Fruit fly (Drosophila melanogaster): ENCODE data around the gene cyst.

The cyst gene

dm6 chr2L:19455209-19455608 lies 53.4 kb downstream of the cyst start:
- TF ChIP-seq Rx (GFP tag; IDR thresholded peaks at IDR 0.05) (no peak), gt (GFP tag; IDR thresholded peaks at IDR 0.05) (no peak), sug (tag; optimal IDR thresholded peaks at IDR 0.05) (peak; percentile 6), Hr78 (GFP tag; optimal IDR thresholded peaks at IDR 0.05) (peak in 1 of 2 experiments; percentile 69), Med (GFP tag) (peak; percentile 1), nerfin-2 (GFP tag; IDR thresholded peaks at IDR 0.05; ENCODE audit: partially characterized antibody) (0 out of 2 replicates have a peak, but pooled peaks have one; percentile 23)

- TF ChIP-seq nom (GFP tag; optimal IDR thresholded peaks at IDR 0.05) = peak; percentile 15
- no peak for TF ChIP-seq nerfin-2 (GFP tag; IDR thresholded peaks at IDR 0.05; ENCODE audit: partially characterized antibody)
- TF ChIP-seq az2 (GFP tag; optimal IDR thresholded peaks at IDR 0.05) = no peak
- no peak for TF ChIP-seq CG12071 (GFP tag; optimal IDR thresholded peaks at IDR 0.05)
- TF ChIP-seq CG30431 (GFP tag; optimal IDR thresholded peaks at IDR 0.05) = no peak
- TF ChIP-seq D19A (tag; optimal IDR thresholded peaks at IDR 0.05) = peak; percentile 89
- TF ChIP-seq chinmo (GFP tag; IDR thresholded peaks at IDR 0.05; ENCODE audit: partially characterized antibody) = 0 out of 4 replicates have a peak, but pooled peaks have one; percentile 45
- TF ChIP-seq sens (GFP tag) = peak; percentile 23
- no peak for TF ChIP-seq Lhr (GFP tag; optimal IDR thresholded peaks at IDR 0.05)
Measured at dm6 chr2L:19454070-19454751, 54.4 kb downstream of the cyst start, which contains the start of gene CG10026. Gene CG10026 (plus strand): TSS chr2L:19454256.

DNA sequence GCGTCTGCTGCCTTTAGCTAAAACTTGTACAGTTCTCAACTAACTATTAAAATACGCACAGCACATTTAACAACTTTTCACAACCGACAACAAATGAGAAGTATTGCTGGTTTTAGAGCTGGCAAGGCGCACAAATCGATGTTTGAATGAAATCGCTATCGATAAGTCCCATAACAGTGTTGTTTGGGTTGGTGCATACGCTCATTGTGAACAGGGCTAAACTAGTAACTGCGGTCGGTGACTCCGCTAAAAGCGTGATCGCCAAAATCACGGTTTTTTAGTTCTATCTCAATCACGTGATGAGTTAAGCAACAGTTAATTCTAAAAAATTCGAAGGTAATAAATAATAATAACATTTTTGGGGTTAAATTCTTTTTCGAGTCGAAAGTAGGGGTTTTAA lies 55.2 kb downstream of the cyst start, which contains the start of gene Top2:
TSS of gene Top2 (minus strand) at position 110 of the 400 bp plus-strand sequence.
- TF ChIP-seq ara (GFP tag; IDR thresholded peaks at IDR 0.05) (no peak), CG13424 (tag; optimal IDR thresholded peaks at IDR 0.05) (peak; percentile 32), scrt (GFP tag; optimal IDR thresholded peaks at IDR 0.05) (peak; percentile 65), CG14710 (tag; optimal IDR thresholded peaks at IDR 0.05) (peak; percentile 94), CG7928 (GFP tag; optimal IDR thresholded peaks at IDR 0.05) (peak; percentile 63), Dip3 (GFP tag; optimal IDR thresholded peaks at IDR 0.05) (peak; percentile 22), yki (optimal IDR thresholded peaks at IDR 0.05) (peak; percentile 21), knrl (GFP tag; IDR thresholded peaks at IDR 0.05; ENCODE audit: partially characterized antibody) (peak; percentile 86), pita (GFP tag; optimal IDR thresholded peaks at IDR 0.05) (peak; percentile 95), vvl (GFP tag; IDR thresholded peaks at IDR 0.05) (peak; percentile 9; the same call in 1 of the 2 replicates), bigmax (GFP tag; optimal IDR thresholded peaks at IDR 0.05) (peak; percentile 5), CG10654 (GFP tag; optimal IDR thresholded peaks at IDR 0.05) (peak; percentile 5), E2f1 (GFP tag; IDR thresholded peaks at IDR 0.05) (peak; percentile 30; the same call in 1 of the 2 replicates), CG16779 (GFP tag; IDR thresholded peaks at IDR 0.05) (no peak), grn (GFP tag; optimal IDR thresholded peaks at IDR 0.05) (no peak), repo (GFP tag; optimal IDR thresholded peaks at IDR 0.05) (peak; percentile 7), CG17829 (tag; optimal IDR thresholded peaks at IDR 0.05) (peak; percentile 74), ab (GFP tag; optimal IDR thresholded peaks at IDR 0.05) (no peak), CG34422 (GFP tag; IDR thresholded peaks at IDR 0.05) (0 out of 3 replicates have a peak, but pooled peaks have one; percentile 8), twi (tag; optimal IDR thresholded peaks at IDR 0.05) (peak; percentile 8), CG1647 (GFP tag; optimal IDR thresholded peaks at IDR 0.05) (no peak), bab2 (GFP tag; optimal IDR thresholded peaks at IDR 0.05) (no peak), Max (GFP tag; optimal IDR thresholded peaks at IDR 0.05) (peak; percentile 31), CG9817 (tag; optimal IDR thresholded peaks at IDR 0.05) (peak; percentile 30), ato (GFP tag; IDR thresholded peaks at IDR 0.05; ENCODE audit: partially characterized antibody) (peak; percentile 80), CG6791 (GFP tag; IDR thresholded peaks at IDR 0.05; ENCODE audit: partially characterized antibody) (peak; percentile 94), trem (tag; optimal IDR thresholded peaks at IDR 0.05) (peak; percentile 78), Hmr (GFP tag; optimal IDR thresholded peaks at IDR 0.05) (peak; percentile 82), Hr39 (optimal IDR thresholded peaks at IDR 0.05) (no peak), CG18619 (GFP tag; optimal IDR thresholded peaks at IDR 0.05) (no peak), Nf-YC (tag; optimal IDR thresholded peaks at IDR 0.05) (peak; percentile 14), croc (GFP tag; conservative IDR thresholded peaks at IDR 0.05) (no peak), ken (GFP tag; IDR thresholded peaks at IDR 0.05) (0 out of 3 replicates have a peak, but pooled peaks have one; percentile 7)
